Worm (Caenorhabditis elegans): ENCODE measurements around the gene irld-26.

Gene irld-26

DNA sequence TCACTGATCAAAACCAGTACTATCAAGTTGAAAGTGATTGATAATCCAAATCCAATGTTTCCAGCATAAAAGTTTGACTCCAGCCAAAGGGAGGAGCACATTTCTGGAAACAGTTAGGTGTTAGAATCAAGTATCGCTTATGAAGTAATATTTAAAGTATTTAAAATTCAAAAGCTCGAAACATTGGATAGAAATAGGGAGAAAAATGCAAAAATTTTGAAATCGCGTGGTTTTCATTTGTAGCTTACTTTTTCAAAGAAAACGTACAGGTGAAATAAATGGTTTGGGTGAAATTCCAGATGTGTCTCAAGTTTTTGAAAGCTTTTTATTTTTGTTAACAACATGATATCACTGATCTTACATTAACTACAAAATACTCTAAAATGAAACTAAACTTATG lies 36.0 kb upstream of the irld-26 start, which contains the start of gene str-111:
Gene str-111, minus strand, starts transcription at position 101 of the 400 bp plus-strand sequence.
- no peak for TF ChIP-seq nhr-76 (tag; optimal IDR thresholded peaks at IDR 0.05)
- TF ChIP-seq ceh-39 (tag; optimal IDR thresholded peaks at IDR 0.05): no peak
- no peak for TF ChIP-seq bed-3 (GFP tag; optimal IDR thresholded peaks at IDR 0.05)
- TF ChIP-seq hlh-1 (tag; optimal IDR thresholded peaks at IDR 0.05): no peak
- no peak for TF ChIP-seq nhr-12 (tag; optimal IDR thresholded peaks at IDR 0.05)
- TF ChIP-seq ceh-43 (GFP tag; optimal IDR thresholded peaks at IDR 0.05): no peak
- no peak for TF ChIP-seq cnd-1 (tag; optimal IDR thresholded peaks at IDR 0.05)
- TF ChIP-seq blmp-1 (tag; optimal IDR thresholded peaks at IDR 0.05): no peak
- no peak for TF ChIP-seq sptf-1 (tag; optimal IDR thresholded peaks at IDR 0.05)
- TF ChIP-seq nhr-28 (tag; optimal IDR thresholded peaks at IDR 0.05): no peak
- no peak for TF ChIP-seq drap-1 (GFP tag; optimal IDR thresholded peaks at IDR 0.05)
- no peak for TF ChIP-seq elt-1 (tag; optimal IDR thresholded peaks at IDR 0.05; ENCODE audit: borderline replicate concordance, insufficient read depth)
- no peak for TF ChIP-seq unc-62 (GFP tag; optimal IDR thresholded peaks at IDR 0.05)
- no peak for TF ChIP-seq lin-32 (GFP tag; optimal IDR thresholded peaks at IDR 0.05)
- TF ChIP-seq mab-5 (tag; optimal IDR thresholded peaks at IDR 0.05): no peak

DNA sequence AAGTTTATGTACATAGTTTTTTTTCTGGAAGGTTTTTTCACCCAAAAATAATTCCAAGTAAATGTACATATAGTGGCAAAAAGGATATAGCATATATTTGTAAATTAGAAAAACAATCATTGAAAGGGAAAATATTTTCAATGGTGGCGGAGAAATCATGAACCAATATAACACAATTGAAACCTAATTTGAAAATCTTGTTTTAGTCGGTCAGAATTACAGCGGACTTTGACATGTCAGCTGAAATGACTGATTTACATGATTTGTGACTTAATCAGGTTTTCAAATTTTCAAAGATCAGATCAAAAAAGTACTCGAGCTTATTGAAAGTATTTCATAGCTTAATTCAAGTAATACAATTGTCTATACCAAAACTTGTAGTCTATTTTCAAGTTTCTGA lies 33.3 kb upstream of the irld-26 start, which contains the start of gene K05D4.9:
Gene K05D4.9, minus strand, starts transcription at position 101 of the 400 bp plus-strand sequence.
- no peak for TF ChIP-seq blmp-1 (tag; optimal IDR thresholded peaks at IDR 0.05)
- TF ChIP-seq lin-13 (tag; optimal IDR thresholded peaks at IDR 0.05): no peak
- no peak for TF ChIP-seq ceh-83 (GFP tag; optimal IDR thresholded peaks at IDR 0.05)
- no peak for TF ChIP-seq bed-3 (GFP tag; optimal IDR thresholded peaks at IDR 0.05)
- TF ChIP-seq M03D4.4 (tag; optimal IDR thresholded peaks at IDR 0.05): no peak
- TF ChIP-seq cnd-1 (tag; optimal IDR thresholded peaks at IDR 0.05): no peak
- TF ChIP-seq mls-2 (tag; optimal IDR thresholded peaks at IDR 0.05): no peak
- TF ChIP-seq zip-8 (tag; optimal IDR thresholded peaks at IDR 0.05): no peak
- no peak for TF ChIP-seq nhr-12 (tag; optimal IDR thresholded peaks at IDR 0.05)
- TF ChIP-seq elt-1 (tag; optimal IDR thresholded peaks at IDR 0.05; ENCODE audit: borderline replicate concordance, insufficient read depth): no peak
- TF ChIP-seq drap-1 (GFP tag; optimal IDR thresholded peaks at IDR 0.05): no peak
- TF ChIP-seq pha-4 (tag; optimal IDR thresholded peaks at IDR 0.05): no peak
- no peak for TF ChIP-seq ces-1 (GFP tag; optimal IDR thresholded peaks at IDR 0.05)
- no peak for TF ChIP-seq tbx-8 (GFP tag; optimal IDR thresholded peaks at IDR 0.05)
- no peak for TF ChIP-seq ceh-39 (tag; optimal IDR thresholded peaks at IDR 0.05)
- no peak for TF ChIP-seq elt-3 (tag; optimal IDR thresholded peaks at IDR 0.05)

DNA sequence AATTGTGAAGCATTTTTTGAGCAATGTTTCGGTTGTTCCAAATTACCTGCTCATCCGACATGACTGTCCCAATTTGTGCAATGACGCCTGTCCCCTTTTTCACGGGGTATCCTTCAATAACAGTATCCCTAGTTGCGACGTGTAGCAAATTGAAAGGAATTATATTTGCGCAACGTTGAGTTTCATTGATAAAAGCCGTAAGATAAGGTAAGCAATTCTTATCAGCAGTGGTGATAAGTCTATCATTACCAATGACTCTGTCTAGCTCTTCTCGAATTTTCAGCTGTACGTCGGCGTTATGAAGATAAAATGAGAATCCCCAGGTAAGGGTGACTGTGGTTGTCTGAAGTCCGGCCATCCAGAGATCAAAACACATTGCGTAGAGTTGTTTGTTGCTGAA lies 30.9 kb upstream of the irld-26 start:
- no peak for TF ChIP-seq mls-2 (tag; optimal IDR thresholded peaks at IDR 0.05)
- no peak for TF ChIP-seq blmp-1 (tag; optimal IDR thresholded peaks at IDR 0.05)
- no peak for TF ChIP-seq lsy-2 (tag; optimal IDR thresholded peaks at IDR 0.05)
- TF ChIP-seq cnd-1 (tag; optimal IDR thresholded peaks at IDR 0.05): no peak
- TF ChIP-seq ceh-83 (GFP tag; optimal IDR thresholded peaks at IDR 0.05): no peak
- no peak for TF ChIP-seq pha-4 (tag; optimal IDR thresholded peaks at IDR 0.05)
- no peak for TF ChIP-seq flh-1 (GFP tag; optimal IDR thresholded peaks at IDR 0.05)
- no peak for TF ChIP-seq hlh-1 (tag; optimal IDR thresholded peaks at IDR 0.05)
- no peak for TF ChIP-seq ceh-43 (GFP tag; optimal IDR thresholded peaks at IDR 0.05)
- no peak for TF ChIP-seq elt-1 (tag; optimal IDR thresholded peaks at IDR 0.05; ENCODE audit: borderline replicate concordance, insufficient read depth)
- TF ChIP-seq lin-13 (tag; optimal IDR thresholded peaks at IDR 0.05): no peak
- TF ChIP-seq sptf-1 (tag; optimal IDR thresholded peaks at IDR 0.05): no peak
- no peak for TF ChIP-seq nhr-28 (tag; optimal IDR thresholded peaks at IDR 0.05)
- TF ChIP-seq M03D4.4 (tag; optimal IDR thresholded peaks at IDR 0.05): no peak
- no peak for TF ChIP-seq mab-5 (tag; optimal IDR thresholded peaks at IDR 0.05)
- no peak for TF ChIP-seq nhr-2 (tag; optimal IDR thresholded peaks at IDR 0.05)
- no peak for TF ChIP-seq elt-3 (tag; optimal IDR thresholded peaks at IDR 0.05)
- no peak for TF ChIP-seq sem-2 (GFP tag; optimal IDR thresholded peaks at IDR 0.05)

DNA sequence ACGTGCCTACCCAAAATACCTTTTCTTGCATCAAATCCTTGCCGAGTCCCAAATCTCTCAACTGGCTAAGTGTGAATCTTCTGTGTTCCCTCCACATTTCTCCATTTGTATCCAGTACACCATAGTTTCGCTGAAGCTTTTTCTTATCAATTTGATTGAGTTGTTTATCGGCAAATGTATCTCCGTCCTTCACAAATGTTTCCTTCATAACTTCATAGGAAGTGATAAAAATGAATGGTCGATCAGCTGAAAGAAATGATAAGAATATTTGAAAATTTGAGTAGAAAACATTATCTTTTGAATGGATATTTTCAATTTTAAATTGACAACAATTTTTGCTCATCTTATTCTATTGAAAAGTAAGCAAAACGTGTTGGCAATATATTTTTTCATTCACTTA lies 29.8 kb upstream of the irld-26 start:
- TF ChIP-seq ham-2 (GFP tag; optimal IDR thresholded peaks at IDR 0.05) (no peak), flh-1 (GFP tag; optimal IDR thresholded peaks at IDR 0.05) (no peak), nhr-28 (tag; optimal IDR thresholded peaks at IDR 0.05) (no peak), mep-1 (tag; optimal IDR thresholded peaks at IDR 0.05) (no peak), unc-39 (tag; optimal IDR thresholded peaks at IDR 0.05) (no peak), pha-4 (tag; optimal IDR thresholded peaks at IDR 0.05) (no peak), mls-2 (tag; optimal IDR thresholded peaks at IDR 0.05) (no peak), ztf-11 (tag; optimal IDR thresholded peaks at IDR 0.05) (no peak), lin-13 (tag; optimal IDR thresholded peaks at IDR 0.05) (no peak), unc-120 (tag; optimal IDR thresholded peaks at IDR 0.05; ENCODE audit: poor library complexity, severe bottlenecking) (no peak), unc-62 (GFP tag; optimal IDR thresholded peaks at IDR 0.05) (no peak), bed-3 (GFP tag; optimal IDR thresholded peaks at IDR 0.05) (no peak), M03D4.4 (tag; optimal IDR thresholded peaks at IDR 0.05) (no peak), drap-1 (GFP tag; optimal IDR thresholded peaks at IDR 0.05) (no peak), hlh-1 (tag; optimal IDR thresholded peaks at IDR 0.05) (no peak), nhr-12 (tag; optimal IDR thresholded peaks at IDR 0.05) (no peak), ces-1 (GFP tag; optimal IDR thresholded peaks at IDR 0.05) (no peak), nhr-237 (tag; optimal IDR thresholded peaks at IDR 0.05) (no peak), blmp-1 (tag; optimal IDR thresholded peaks at IDR 0.05) (no peak)

Data from whole organism, mixed stage, embryonic.